Worm (Caenorhabditis elegans) whole organism, L1 larva: Measurements from ENCODE around the gene pat-3.

Experiments
- aly-2 ChIP-seq: fragments of 150-350 bp; optimal IDR thresholded peaks from 2 replicates; lab custom pipeline; 2014; ENCODE audit warnings: missing biosample characterization, missing genetic modification characterization
- ceh-88 ChIP-seq: fragments of 200-800 bp; sonication (Bioruptor generic); IDR thresholded peaks from 2 replicates; pipeline ENCODE4 v1.3.6; 2022; ENCODE audit warnings: missing genetic modification characterization, missing compliant biosample characterization

DNA sequence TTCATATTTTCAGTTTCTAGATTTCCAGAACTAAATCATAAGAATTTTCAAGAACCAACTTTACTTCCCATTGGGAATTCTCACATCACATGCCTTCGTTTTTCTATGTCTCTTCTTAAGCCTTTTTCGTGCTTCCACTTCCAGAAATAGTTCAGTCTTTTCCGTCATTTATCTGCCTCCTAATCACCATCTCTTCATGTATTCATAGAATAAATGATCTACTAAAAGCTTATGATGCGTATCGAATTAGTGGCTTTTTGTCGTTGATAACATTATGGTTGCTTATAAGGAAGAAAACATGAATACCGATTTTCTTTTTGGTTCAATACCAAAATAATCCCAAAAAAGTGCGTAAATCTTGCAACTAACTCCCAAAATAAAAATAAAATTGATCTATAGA is 40.9 kb upstream of the pat-3 start:
- TF ChIP-seq aly-2 (tag; lab: Kevin White, UChicago) (no peak), ceh-88 (GFP tag; lab: Robert Waterston, UW) (no peak)
